Fruit fly (Drosophila melanogaster) S2 (cell line): ENCODE measurements around the gene Cp110.

ENCODE experiments used
- CG8478 ChIP-seq: fragments of >200 bp; optimal IDR thresholded peaks from 2 replicates; lab custom pipeline; 2018
- CTCF ChIP-seq, 2 experiments: fragments of >200 bp; optimal IDR thresholded peaks; 2 replicates each; lab custom pipeline; 2018

DNA sequence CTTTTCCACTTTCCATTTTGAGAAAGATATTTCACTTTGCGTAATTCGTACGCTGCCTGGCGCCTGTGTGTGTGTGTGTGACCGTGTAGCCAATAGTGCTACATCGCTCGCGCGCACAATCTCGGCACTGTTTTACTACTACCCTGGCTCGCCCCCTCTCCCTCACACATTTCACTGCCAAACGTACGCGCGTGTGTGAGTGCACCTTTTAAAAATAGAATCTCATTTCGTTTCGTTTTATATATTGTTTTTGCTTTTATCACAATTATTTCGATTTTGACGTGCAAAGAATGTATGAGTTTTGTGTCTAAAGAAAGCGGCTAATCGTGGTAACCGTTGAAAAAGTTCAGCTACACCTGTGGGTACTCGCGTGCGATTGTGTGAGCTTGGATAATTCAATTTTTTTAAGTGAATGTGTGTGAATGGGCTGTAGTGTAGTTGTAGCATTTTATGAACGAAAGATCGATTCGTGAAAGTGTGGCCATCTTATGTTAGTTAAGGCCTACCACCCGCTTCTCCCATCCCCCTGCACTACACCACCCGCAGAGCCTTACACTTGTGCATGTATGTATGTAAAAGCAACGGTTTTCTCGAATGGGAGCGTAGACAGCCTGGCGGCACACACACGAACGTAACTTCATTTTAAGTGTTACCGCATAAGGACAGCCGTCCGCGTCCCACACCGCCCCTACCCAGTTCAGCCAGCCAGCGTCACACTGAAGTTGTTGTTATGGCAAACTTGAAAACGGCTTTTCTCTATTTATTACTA lies 25.5 kb upstream of the Cp110 start:
- no peak for TF ChIP-seq CTCF (optimal IDR thresholded peaks at IDR 0.05; lab: Kevin White, UChicago)
- no peak for TF ChIP-seq CG8478 (lab: Kevin White, UChicago)
